Fruit fly (Drosophila melanogaster) whole organism, wandering third instar larva: Measurements from ENCODE around the gene Cpr64Ab.

Experiments used
- CG32264 ChIP-seq: fragments of 200-800 bp; sonication (Bioruptor generic); optimal IDR thresholded peaks from 2 replicates; lab custom pipeline; 2016; ENCODE audit warnings: missing biosample characterization, missing genetic modification characterization
- CG9705 ChIP-seq: fragments of 200-800 bp; sonication (Bioruptor generic); optimal IDR thresholded peaks from 2 replicates; lab custom pipeline; 2018; ENCODE audit warnings: missing biosample characterization, mild to moderate bottlenecking, missing genetic modification characterization
- CrebA ChIP-seq: fragments of 200-800 bp; sonication (Bioruptor generic); optimal IDR thresholded peaks from 2 replicates; lab custom pipeline; 2016; ENCODE audit warnings: missing biosample characterization, mild to moderate bottlenecking, missing genetic modification characterization, borderline replicate concordance
- HLH106 ChIP-seq: fragments of 200-800 bp; optimal IDR thresholded peaks from 3 replicates; lab custom pipeline; 2019; ENCODE audit warnings: missing biosample characterization, mild to moderate bottlenecking, missing genetic modification characterization, moderate library complexity
- Hnf4 ChIP-seq: fragments of 200-800 bp; sonication (Bioruptor generic); optimal IDR thresholded peaks from 2 replicates; lab custom pipeline; 2016; ENCODE audit warnings: missing biosample characterization, mild to moderate bottlenecking, missing genetic modification characterization
- Hr78 ChIP-seq: fragments of >200 bp; optimal IDR thresholded peaks from 2 replicates; lab custom pipeline; 2017; ENCODE audit warnings: missing biosample characterization, missing genetic modification characterization
- Hr83 ChIP-seq: fragments of 200-300 bp; sonication (Bioruptor generic); optimal IDR thresholded peaks from 2 replicates; lab custom pipeline; 2016; ENCODE audit warnings: missing biosample characterization, mild to moderate bottlenecking, missing genetic modification characterization, moderate library complexity; ENCODE audit not compliant: poor library complexity, severe bottlenecking
- Jra ChIP-seq: sonication (Bioruptor generic); optimal IDR thresholded peaks from 2 replicates; lab custom pipeline; 2016; ENCODE audit warnings: missing biosample characterization, missing genetic modification characterization
- Mio ChIP-seq: sonication (Bioruptor generic); optimal IDR thresholded peaks from 2 replicates; lab custom pipeline; 2016; ENCODE audit warnings: missing biosample characterization, missing genetic modification characterization
- N ChIP-seq: fragments of >200 bp; optimal IDR thresholded peaks from 2 replicates; lab custom pipeline; 2018; ENCODE audit warnings: missing biosample characterization, missing external identifiers, missing genetic modification characterization
- OdsH ChIP-seq: fragments of 200-800 bp; sonication (Bioruptor generic); optimal IDR thresholded peaks from 2 replicates; lab custom pipeline; 2016; ENCODE audit warnings: missing biosample characterization, mild to moderate bottlenecking, missing genetic modification characterization
- Rel ChIP-seq, 2 experiments: fragments of 200-800 bp; sonication (Bioruptor generic) in 1 of 2; optimal IDR thresholded peaks; 2 replicates in 1 of 2; 3 replicates in 1 of 2; lab custom pipeline; 2016 to 2019; ENCODE audit warnings: mild to moderate bottlenecking in 2 of 2, missing biosample characterization in 2 of 2, missing genetic modification characterization in 2 of 2, moderate library complexity in 1 of 2
- Sp1 ChIP-seq: fragments of 200-800 bp; sonication (Bioruptor generic); optimal IDR thresholded peaks from 3 replicates; lab custom pipeline; 2019; ENCODE audit warnings: missing biosample characterization, mild to moderate bottlenecking, missing genetic modification characterization, moderate library complexity
- Vsx2 ChIP-seq: fragments of 200-300, 225-300 bp; sonication (Bioruptor generic); optimal IDR thresholded peaks from 2 replicates; lab custom pipeline; 2018; ENCODE audit warnings: missing biosample characterization, missing genetic modification characterization; ENCODE audit not compliant: partially characterized antibody
- brk ChIP-seq: fragments of 200-800 bp; sonication (Bioruptor generic); optimal IDR thresholded peaks from 2 replicates; lab custom pipeline; 2016; ENCODE audit warnings: missing biosample characterization, mild to moderate bottlenecking, missing genetic modification characterization
- ey ChIP-seq: fragments of 200-800 bp; sonication (Bioruptor generic); optimal IDR thresholded peaks from 2 replicates; lab custom pipeline; 2016; ENCODE audit warnings: missing biosample characterization, missing genetic modification characterization
- foxo ChIP-seq, 2 experiments: fragments of 200-800 bp; sonication (Bioruptor generic); optimal IDR thresholded peaks; 2 replicates in 1 of 2; 3 replicates in 1 of 2; lab custom pipeline; 2016 to 2017; ENCODE audit warnings: missing biosample characterization in 2 of 2, missing genetic modification characterization in 2 of 2
- fru ChIP-seq: fragments of 200-800 bp; sonication (Bioruptor generic); optimal IDR thresholded peaks from 3 replicates; lab custom pipeline; 2016; ENCODE audit warnings: missing biosample characterization, mild to moderate bottlenecking, missing genetic modification characterization
- h ChIP-seq: fragments of 200-800 bp; sonication (Bioruptor generic); optimal IDR thresholded peaks from 3 replicates; lab custom pipeline; 2016; ENCODE audit warnings: missing biosample characterization, mild to moderate bottlenecking, missing genetic modification characterization
- jim ChIP-seq: fragments of 175-275, 200-325 bp; sonication (Bioruptor generic); optimal IDR thresholded peaks from 2 replicates; lab custom pipeline; 2016; ENCODE audit warnings: missing biosample characterization, mild to moderate bottlenecking, missing genetic modification characterization
- lola ChIP-seq: fragments of >200 bp; optimal IDR thresholded peaks from 2 replicates; lab custom pipeline; 2017; ENCODE audit warnings: missing biosample characterization, missing genetic modification characterization
- pan ChIP-seq: fragments of >200 bp; optimal IDR thresholded peaks from 2 replicates; lab custom pipeline; 2017
- psq ChIP-seq: fragments of 200-800 bp; sonication (Bioruptor generic); optimal IDR thresholded peaks from 3 replicates; lab custom pipeline; 2017; ENCODE audit warnings: missing biosample characterization, mild to moderate bottlenecking, missing genetic modification characterization, moderate library complexity
- rgr ChIP-seq: fragments of 200-800 bp; sonication (Bioruptor generic); optimal IDR thresholded peaks from 3 replicates; lab custom pipeline; 2016; ENCODE audit warnings: missing biosample characterization, mild to moderate bottlenecking, missing genetic modification characterization
- usp ChIP-seq: fragments of >200 bp; optimal IDR thresholded peaks from 2 replicates; lab custom pipeline; 2017; ENCODE audit warnings: missing biosample characterization, missing genetic modification characterization
- woc ChIP-seq: sonication (Bioruptor generic); optimal IDR thresholded peaks from 2 replicates; lab custom pipeline; 2016; ENCODE audit warnings: missing biosample characterization, mild to moderate bottlenecking, missing genetic modification characterization

The Cpr64Ab gene

DNA sequence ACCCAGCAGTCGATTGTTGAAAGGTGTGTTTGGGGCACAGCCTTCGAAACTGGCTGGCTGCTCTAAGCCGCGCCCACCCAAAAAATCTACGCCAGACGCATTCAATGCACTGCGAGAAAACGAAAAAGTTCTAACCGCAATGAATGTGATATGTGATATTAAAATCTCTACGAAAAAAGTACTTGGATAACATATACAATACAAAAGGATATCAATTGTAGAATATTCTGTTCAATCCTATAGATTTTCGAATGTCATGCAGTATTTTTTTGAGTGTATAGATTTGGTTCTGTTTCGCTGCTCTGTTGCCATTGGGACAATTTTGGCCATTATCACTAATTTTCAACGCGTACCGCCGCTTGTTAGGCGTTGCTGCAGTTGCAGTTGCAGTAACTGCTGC, 1.6 kb downstream of the Cpr64Ab start:
- TF ChIP-seq CrebA (GFP tag; lab: Kevin White, UChicago) (no peak), psq (GFP tag; lab: Kevin White, UChicago) (no peak)
- TF ChIP-seq, all 38 proteins: peak for 0

DNA sequence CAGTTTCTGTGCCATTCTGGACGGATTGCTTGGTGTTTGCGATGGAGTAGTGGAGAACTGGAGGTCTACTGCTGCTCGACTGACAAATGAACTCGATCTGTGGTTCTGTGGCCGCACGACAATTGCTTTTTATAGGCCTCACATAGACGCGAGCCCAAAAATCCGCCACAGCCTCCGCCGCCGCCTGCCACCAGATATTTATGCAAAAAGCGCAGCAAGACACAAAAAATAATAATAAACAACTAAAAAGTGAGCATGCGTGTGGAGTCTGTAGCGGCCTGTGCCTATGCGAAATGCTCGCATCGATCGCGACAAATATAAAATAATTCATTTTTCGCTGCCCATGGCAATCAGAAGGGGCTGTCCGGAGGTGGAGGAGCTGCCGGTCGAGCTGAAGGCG, 2.3 kb downstream of the Cpr64Ab start, which contains the start of gene Cpr64Aa:
Gene Cpr64Aa, minus strand, starts transcription at position 101 of the 400 bp plus-strand sequence.
- no peak for TF ChIP-seq HLH106 (tag; lab: Kevin White, UChicago)
- no peak for TF ChIP-seq fru (GFP tag; lab: Kevin White, UChicago)
- TF ChIP-seq, all 38 proteins: peak for 0

DNA sequence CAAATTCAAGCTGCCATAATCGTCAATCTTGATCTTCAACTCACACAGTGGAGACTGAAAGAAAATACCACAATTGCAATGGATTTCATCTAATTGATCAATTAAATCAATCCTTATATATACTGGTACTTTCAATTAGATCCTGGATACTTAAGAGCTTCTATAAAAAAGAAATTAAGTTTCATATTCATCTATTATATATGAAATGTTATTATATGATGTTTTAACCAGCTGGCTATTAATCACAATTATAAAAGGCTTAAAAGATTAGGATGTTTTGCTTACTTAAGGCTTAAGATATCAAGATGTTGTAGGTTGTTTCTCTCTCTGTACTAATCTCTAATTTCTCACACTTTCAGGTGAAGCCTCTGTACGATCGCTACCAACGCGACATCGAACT, 6.5 kb downstream of the Cpr64Ab start:
- TF ChIP-seq CrebA (GFP tag; lab: Kevin White, UChicago) (no peak), Jra (GFP tag; lab: Kevin White, UChicago) (no peak), Hnf4 (GFP tag; lab: Kevin White, UChicago) (no peak), lola (GFP tag; lab: Kevin White, UChicago) (no peak), Hr83 (GFP tag; lab: Kevin White, UChicago) (no peak), Vsx2 (GFP tag; lab: Kevin White, UChicago) (no peak), h (GFP tag; lab: Kevin White, UChicago) (no peak), jim (GFP tag; lab: Kevin White, UChicago) (no peak), N (GFP tag; lab: Kevin White, UChicago) (no peak), brk (GFP tag; lab: Kevin White, UChicago) (no peak), Mio (GFP tag; lab: Kevin White, UChicago) (no peak), Hr78 (GFP tag; lab: Kevin White, UChicago) (no peak), rgr (GFP tag; lab: Kevin White, UChicago) (no peak), OdsH (GFP tag; lab: Kevin White, UChicago) (no peak), ey (no peak), Rel (GFP tag; optimal IDR thresholded peaks at IDR 0.05; lab: Kevin White, UChicago) (no peak), Rel (tag; optimal IDR thresholded peaks at IDR 0.05; lab: Kevin White, UChicago) (no peak)
- TF ChIP-seq, all 38 proteins: peak for 0

dm6 chr3L:4204239-4204638, 7.1 kb downstream of the Cpr64Ab start, which contains the start of gene CG15005:
Gene CG15005, minus strand, starts transcription at chr3L:4204339.
- no peak for TF ChIP-seq usp (GFP tag; lab: Kevin White, UChicago)
- no peak for TF ChIP-seq Hnf4 (GFP tag; lab: Kevin White, UChicago)

DNA sequence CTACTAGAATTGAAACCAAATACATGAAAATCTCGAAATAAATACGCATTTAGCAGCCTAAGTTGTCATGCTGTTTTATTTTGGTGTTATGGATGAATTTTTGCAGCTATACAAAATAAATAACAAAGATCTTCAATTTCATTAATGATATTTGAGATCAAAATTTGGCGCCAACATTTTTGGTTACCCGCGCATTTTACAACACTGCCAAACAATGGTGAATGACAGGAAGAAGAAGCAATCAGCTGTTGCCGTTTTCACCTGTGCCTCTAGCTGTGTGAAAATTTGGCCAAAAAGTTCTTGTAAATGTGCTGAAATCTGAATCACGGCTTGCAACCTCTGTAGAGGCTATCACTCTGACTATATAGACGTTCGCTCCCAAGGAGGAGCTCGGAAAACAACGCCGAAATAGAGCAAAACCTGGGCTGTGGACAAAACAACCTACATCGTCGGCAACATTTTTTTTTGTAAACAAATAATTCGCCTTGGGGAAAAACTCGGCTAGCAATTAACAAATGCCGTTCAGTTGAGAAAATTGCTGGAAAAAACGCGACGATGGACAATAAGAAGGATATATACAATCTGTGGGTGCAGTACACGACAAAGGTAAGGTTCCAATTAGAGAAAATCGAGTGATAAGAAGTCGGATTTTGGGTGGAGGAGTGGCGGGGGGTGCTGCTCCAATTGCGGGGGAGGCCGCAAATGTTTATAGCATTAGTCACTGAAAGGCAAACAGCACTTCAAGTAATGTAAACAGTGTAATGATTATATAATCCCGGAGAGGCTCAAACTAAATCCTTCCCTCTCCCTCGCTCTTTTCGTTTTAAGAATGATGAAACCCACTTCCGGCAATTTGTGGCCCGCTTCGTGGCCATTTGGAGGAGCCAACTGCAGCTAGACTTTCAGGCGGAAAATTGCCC, 17.4 kb downstream of the Cpr64Ab start, which contains the start of gene CG43367:
Gene CG43367, plus strand, starts transcription at position 264 of the 920 bp plus-strand sequence.
- TF ChIP-seq CG32264 (GFP tag; lab: Kevin White, UChicago), result no peak
- TF ChIP-seq lola (GFP tag; lab: Kevin White, UChicago), result no peak
- no peak for TF ChIP-seq pan (lab: Kevin White, UChicago)
- no peak for TF ChIP-seq CG9705
- no peak for TF ChIP-seq usp (GFP tag; lab: Kevin White, UChicago)
- no peak for TF ChIP-seq HLH106 (tag; lab: Kevin White, UChicago)
- TF ChIP-seq Rel (GFP tag; optimal IDR thresholded peaks at IDR 0.05; lab: Kevin White, UChicago), result no peak
- peak; percentile 57 for TF ChIP-seq Rel (tag; optimal IDR thresholded peaks at IDR 0.05; lab: Kevin White, UChicago)
- TF ChIP-seq Vsx2 (GFP tag; lab: Kevin White, UChicago), result no peak
- peak in 1 of 2 experiments; percentile 16 for TF ChIP-seq foxo (GFP tag; optimal IDR thresholded peaks at IDR 0.05; lab: Kevin White, UChicago)
- TF ChIP-seq Hnf4 (GFP tag; lab: Kevin White, UChicago), result no peak
- TF ChIP-seq woc (GFP tag; lab: Kevin White, UChicago), result no peak
- TF ChIP-seq rgr (GFP tag; lab: Kevin White, UChicago), result no peak
- TF ChIP-seq Sp1, result no peak
- TF ChIP-seq OdsH (GFP tag; lab: Kevin White, UChicago), result no peak
